Worm (Caenorhabditis elegans) whole organism, mixed stage, embryonic: ENCODE measurements around the gene clc-18.

ENCODE experiments used
- ceh-39 ChIP-seq: fragments of 150-350 bp; optimal IDR thresholded peaks from 2 replicates; lab custom pipeline; 2014; ENCODE audit warnings: missing biosample characterization, missing genetic modification characterization
- ceh-83 ChIP-seq: fragments of 200-800 bp; sonication (Bioruptor generic); optimal IDR thresholded peaks from 2 replicates; lab custom pipeline; 2018; ENCODE audit warnings: mild to moderate bottlenecking, missing genetic modification characterization, missing compliant biosample characterization
- elt-1 ChIP-seq: sonication (generic microtip); optimal IDR thresholded peaks from 2 replicates; lab custom pipeline; 2017; ENCODE audit warnings: missing genetic modification characterization, mild to moderate bottlenecking, missing compliant biosample characterization, antibody characterized with exemption, moderate library complexity, borderline replicate concordance; ENCODE audit not compliant: insufficient read depth
- flh-1 ChIP-seq: fragments of 200-800 bp; sonication (Bioruptor generic); optimal IDR thresholded peaks from 2 replicates; lab custom pipeline; 2018; ENCODE audit warnings: mild to moderate bottlenecking, missing genetic modification characterization, moderate library complexity, missing compliant biosample characterization
- mep-1 ChIP-seq: fragments of 150-350 bp; optimal IDR thresholded peaks from 2 replicates; lab custom pipeline; 2017; ENCODE audit warnings: missing biosample characterization, missing genetic modification reagents, missing genetic modification characterization, inconsistent platforms
- nhr-2 ChIP-seq: fragments of 150-350 bp; optimal IDR thresholded peaks from 2 replicates; lab custom pipeline; 2014; ENCODE audit warnings: missing biosample characterization, missing genetic modification characterization
- nhr-28 ChIP-seq: fragments of 150-350 bp; optimal IDR thresholded peaks from 2 replicates; lab custom pipeline; 2014; ENCODE audit warnings: missing biosample characterization, missing genetic modification characterization
- nhr-76 ChIP-seq: sonication (generic microtip); optimal IDR thresholded peaks from 2 replicates; lab custom pipeline; 2017; ENCODE audit warnings: missing biosample characterization, missing genetic modification characterization
- pha-4 ChIP-seq: fragments of 150-350 bp; optimal IDR thresholded peaks from 2 replicates; lab custom pipeline; 2018; ENCODE audit warnings: missing biosample characterization, missing genetic modification reagents, missing genetic modification characterization
- snpc-4 ChIP-seq: fragments of 150-350 bp; optimal IDR thresholded peaks from 2 replicates; lab custom pipeline; 2014; ENCODE audit warnings: missing biosample characterization, missing genetic modification characterization
- sptf-1 ChIP-seq: sonication (generic microtip); optimal IDR thresholded peaks from 2 replicates; lab custom pipeline; 2017; ENCODE audit warnings: mild to moderate bottlenecking, missing genetic modification characterization, moderate library complexity, missing compliant biosample characterization
- unc-39 ChIP-seq: fragments of 150-350 bp; optimal IDR thresholded peaks from 2 replicates; lab custom pipeline; 2014; ENCODE audit warnings: missing biosample characterization, missing genetic modification characterization
- unc-62 ChIP-seq: fragments of 150-350 bp; optimal IDR thresholded peaks from 2 replicates; lab custom pipeline; 2014; ENCODE audit warnings: missing biosample characterization, missing genetic modification reagents, missing genetic modification characterization
- ztf-11 ChIP-seq: fragments of 150-350 bp; optimal IDR thresholded peaks from 2 replicates; lab custom pipeline; 2014; ENCODE audit warnings: missing biosample characterization, missing genetic modification characterization

ce11 chrV:4138688-4139087 lies 28.9 kb upstream of the clc-18 start, which contains the start of gene lgc-29:
- TF ChIP-seq ztf-11 (tag; lab: Kevin White, UChicago) (no peak), unc-62 (no peak), pha-4 (tag; lab: Kevin White, UChicago) (no peak), unc-39 (no peak), snpc-4 (no peak), nhr-76 (no peak), elt-1 (tag; lab: Kevin White, UChicago) (no peak), ceh-83 (no peak), mep-1 (tag; lab: Kevin White, UChicago) (no peak), flh-1 (GFP tag; lab: Kevin White, UChicago) (no peak), nhr-28 (tag; lab: Kevin White, UChicago) (no peak), ceh-39 (tag; lab: Kevin White, UChicago) (no peak), nhr-2 (tag; lab: Kevin White, UChicago) (no peak), sptf-1 (tag; lab: Kevin White, UChicago) (no peak)
